Worm (Caenorhabditis elegans) whole organism, L2 larva: ENCODE measurements around the gene srt-23.

Source experiments
- ZK546.5 ChIP-seq: sonication (generic microtip); optimal IDR thresholded peaks from 2 replicates; lab custom pipeline; 2017; ENCODE audit warnings: missing biosample characterization, missing genetic modification characterization
- ceh-16 ChIP-seq: fragments of 150-350 bp; optimal IDR thresholded peaks from 2 replicates; lab custom pipeline; 2014; ENCODE audit warnings: missing biosample characterization, missing genetic modification characterization
- ceh-82 ChIP-seq: fragments of 150-350 bp; optimal IDR thresholded peaks from 2 replicates; lab custom pipeline; 2014; ENCODE audit warnings: missing biosample characterization, missing genetic modification characterization
- elt-1 ChIP-seq: fragments of 150-350 bp; optimal IDR thresholded peaks from 2 replicates; lab custom pipeline; 2014; ENCODE audit warnings: missing biosample characterization, missing genetic modification characterization
- elt-3 ChIP-seq: sonication (generic microtip); optimal IDR thresholded peaks from 2 replicates; lab custom pipeline; 2017; ENCODE audit warnings: missing biosample characterization, missing genetic modification characterization
- lin-11 ChIP-seq: fragments of 150-350 bp; sonication (generic microtip); optimal IDR thresholded peaks from 2 replicates; lab custom pipeline; 2014; ENCODE audit warnings: missing biosample characterization, missing genetic modification characterization, inconsistent platforms, mixed read lengths
- lin-13 ChIP-seq: fragments of 150-350 bp; optimal IDR thresholded peaks from 2 replicates; lab custom pipeline; 2014; ENCODE audit warnings: missing biosample characterization, missing genetic modification reagents, missing genetic modification characterization
- mab-5 ChIP-seq: fragments of 150-350 bp; optimal IDR thresholded peaks from 2 replicates; lab custom pipeline; 2014; ENCODE audit warnings: missing biosample characterization, missing genetic modification characterization
- mdl-1 ChIP-seq, 2 experiments: fragments of 150-350 bp in 1 of 2; sonication (generic microtip) in 1 of 2; optimal IDR thresholded peaks; 2 replicates each; lab custom pipeline; 2017; ENCODE audit warnings: missing biosample characterization in 2 of 2, missing genetic modification characterization in 2 of 2
- nhr-10 ChIP-seq: sonication (generic microtip); optimal IDR thresholded peaks from 2 replicates; lab custom pipeline; 2017; ENCODE audit warnings: missing biosample characterization, missing genetic modification characterization
- nhr-237 ChIP-seq: fragments of 150-350 bp; optimal IDR thresholded peaks from 2 replicates; lab custom pipeline; 2014; ENCODE audit warnings: missing biosample characterization, missing genetic modification characterization
- nhr-77 ChIP-seq: fragments of 150-350 bp; optimal IDR thresholded peaks from 2 replicates; lab custom pipeline; 2014; ENCODE audit warnings: missing biosample characterization, missing genetic modification characterization
- zag-1 ChIP-seq: fragments of 150-350 bp; optimal IDR thresholded peaks from 2 replicates; lab custom pipeline; 2014; ENCODE audit warnings: missing biosample characterization, missing genetic modification characterization

DNA sequence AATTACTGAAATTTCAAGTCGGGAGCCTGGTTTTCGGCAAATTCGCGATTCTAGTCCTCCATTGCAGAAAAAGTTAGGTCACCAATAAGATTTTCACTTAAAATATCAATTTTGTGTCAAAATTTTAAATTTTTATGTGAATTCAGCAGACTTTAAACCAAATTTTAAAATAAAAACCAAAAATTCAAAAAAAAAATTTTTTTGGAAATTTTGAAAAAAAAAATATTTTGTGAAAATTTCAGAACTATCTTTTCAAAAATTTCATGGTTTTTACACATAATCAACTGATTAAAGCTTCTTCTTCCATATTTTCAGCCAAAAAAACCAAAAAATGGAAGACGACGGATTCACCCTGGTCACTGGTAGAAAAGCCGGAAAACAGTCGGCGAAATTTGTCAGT lies 48.3 kb downstream of the srt-23 start, which contains the start of gene Y55F3BL.4:
- TF ChIP-seq mdl-1 (tag; optimal IDR thresholded peaks at IDR 0.05; lab: Kevin White, UChicago) (no peak), nhr-77 (no peak), elt-3 (no peak), elt-1 (tag; lab: Kevin White, UChicago) (no peak), lin-11 (tag; lab: Kevin White, UChicago) (no peak), nhr-10 (tag; lab: Kevin White, UChicago) (no peak), ceh-16 (tag; lab: Kevin White, UChicago) (no peak), zag-1 (tag; lab: Kevin White, UChicago) (no peak), nhr-237 (tag; lab: Kevin White, UChicago) (no peak), mab-5 (tag; lab: Kevin White, UChicago) (no peak), ceh-82 (tag; lab: Kevin White, UChicago) (no peak), ZK546.5 (tag; lab: Kevin White, UChicago) (no peak), lin-13 (no peak)
